Fruit fly (Drosophila melanogaster): ENCODE data around the gene CG13731.

The CG13731 gene

DNA sequence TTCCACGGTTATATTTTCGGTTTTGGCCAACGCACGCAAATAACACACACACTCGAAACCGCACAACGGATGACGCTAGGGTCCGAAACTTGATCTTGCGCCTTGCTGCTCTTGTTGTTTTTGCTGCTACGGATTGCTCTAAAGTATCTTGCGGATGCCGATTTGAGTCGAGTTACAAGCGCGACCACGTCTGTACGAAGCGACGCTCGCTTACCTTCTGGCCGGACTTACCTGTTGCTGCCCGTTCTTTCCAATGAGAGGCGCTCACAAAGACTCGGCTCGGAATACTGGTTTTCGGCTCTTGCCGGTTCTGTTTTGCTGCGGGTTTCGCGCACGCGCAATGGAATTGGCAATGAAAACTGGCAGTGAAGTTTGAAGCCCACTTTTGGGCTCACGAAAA is 9.4 kb downstream of the CG13731 start, which contains the start of gene Cad74A (continued):
- TF ChIP-seq so (GFP tag; IDR thresholded peaks at IDR 0.05) (peak; percentile 60; the same call in 2 of the 3 replicates), Lhr (GFP tag; optimal IDR thresholded peaks at IDR 0.05) (no peak), Mrtf (GFP tag; IDR thresholded peaks at IDR 0.05) (no peak), insv (GFP tag; optimal IDR thresholded peaks at IDR 0.05) (peak in 1 of 2 experiments; percentile 81), CG6791 (GFP tag; IDR thresholded peaks at IDR 0.05; ENCODE audit: partially characterized antibody) (no peak), Awh (GFP tag; IDR thresholded peaks at IDR 0.05) (0 out of 2 replicates have a peak, but pooled peaks have one; percentile 7), psq (GFP tag; optimal IDR thresholded peaks at IDR 0.05) (peak; percentile 17), CG8089 (GFP tag; optimal IDR thresholded peaks at IDR 0.05) (no peak), sim (GFP tag; IDR thresholded peaks at IDR 0.05) (0 out of 2 replicates have a peak, but pooled peaks have one; percentile 52), CG18599 (GFP tag; optimal IDR thresholded peaks at IDR 0.05) (no peak), CG8281 (tag; optimal IDR thresholded peaks at IDR 0.05) (no peak), ftz-f1 (GFP tag; optimal IDR thresholded peaks at IDR 0.05) (peak; percentile 37), lab (GFP tag; optimal IDR thresholded peaks at IDR 0.05) (no peak), az2 (GFP tag; optimal IDR thresholded peaks at IDR 0.05) (no peak), amos (GFP tag; IDR thresholded peaks at IDR 0.05; ENCODE audit: partially characterized antibody) (peak; percentile 44; the same call in 1 of the 2 replicates), CG32767 (GFP tag; IDR thresholded peaks at IDR 0.05) (no peak), CG33213 (GFP tag; optimal IDR thresholded peaks at IDR 0.05) (no peak), Hand (GFP tag; optimal IDR thresholded peaks at IDR 0.05) (no peak), Tbp (GFP tag; optimal IDR thresholded peaks at IDR 0.05) (no peak), nerfin-1 (tag; optimal IDR thresholded peaks at IDR 0.05) (no peak), CG10462 (GFP tag; optimal IDR thresholded peaks at IDR 0.05) (no peak), emc (GFP tag; optimal IDR thresholded peaks at IDR 0.05) (no peak), CrebB (tag; optimal IDR thresholded peaks at IDR 0.05) (no peak), otp (GFP tag; IDR thresholded peaks at IDR 0.05) (peak; percentile 22; the same call in 1 of the 3 replicates), tup (GFP tag; optimal IDR thresholded peaks at IDR 0.05) (no peak), kni (GFP tag; optimal IDR thresholded peaks at IDR 0.05) (peak; percentile 63), chif (GFP tag; optimal IDR thresholded peaks at IDR 0.05) (no peak), oc (tag; optimal IDR thresholded peaks at IDR 0.05) (peak; percentile 9), CG13287 (GFP tag; IDR thresholded peaks at IDR 0.05; ENCODE audit: partially characterized antibody) (peak; percentile 57), gcm (GFP tag; optimal IDR thresholded peaks at IDR 0.05) (peak; percentile 37), sob (GFP tag; IDR thresholded peaks at IDR 0.05) (0 out of 2 replicates have a peak, but pooled peaks have one; percentile 22), klu (GFP tag; IDR thresholded peaks at IDR 0.05) (no peak), CG12769 (tag; optimal IDR thresholded peaks at IDR 0.05) (peak; percentile 57), CG11696 (GFP tag; IDR thresholded peaks at IDR 0.05) (no peak), ci (GFP tag; IDR thresholded peaks at IDR 0.05) (peak; percentile 52; the same call in 1 of the 3 replicates), CG12104 (GFP tag; optimal IDR thresholded peaks at IDR 0.05) (no peak), wek (GFP tag; optimal IDR thresholded peaks at IDR 0.05) (no peak), cg (GFP tag; optimal IDR thresholded peaks at IDR 0.05) (peak; percentile 15), CG15479 (GFP tag; optimal IDR thresholded peaks at IDR 0.05) (peak; percentile 81), Dbx (GFP tag; IDR thresholded peaks at IDR 0.05) (no peak), NK7.1 (GFP tag; optimal IDR thresholded peaks at IDR 0.05) (no peak), CG7963 (GFP tag; IDR thresholded peaks at IDR 0.05; ENCODE audit: partially characterized antibody) (no peak), CG4730 (GFP tag; IDR thresholded peaks at IDR 0.05) (no peak), ato (GFP tag; IDR thresholded peaks at IDR 0.05; ENCODE audit: partially characterized antibody) (peak; percentile 49; the same call in 1 of the 2 replicates), Jarid2 (GFP tag; optimal IDR thresholded peaks at IDR 0.05) (peak; percentile 79), Dad (GFP tag; optimal IDR thresholded peaks at IDR 0.05) (no peak), scrt (GFP tag; optimal IDR thresholded peaks at IDR 0.05) (no peak), Aef1 (GFP tag; IDR thresholded peaks at IDR 0.05) (peak; percentile 12; the same call in 1 of the 3 replicates), CG14441 (GFP tag; IDR thresholded peaks at IDR 0.05) (0 out of 2 replicates have a peak, but pooled peaks have one; percentile 27)
